Worm (Caenorhabditis elegans) whole organism, young adult: ENCODE results near the gene rpia-1.
A peak's percentile ranks its signal among the peaks of the same experiment; 100 is the strongest.

ENCODE experiments used
- B0019.2 ChIP-seq: fragments of 200-800 bp; sonication (Bioruptor generic); conservative IDR thresholded peaks from 2 replicates; pipeline ENCODE4 v1.3.6; 2022; ENCODE audit warnings: missing genetic modification reagents, missing genetic modification characterization, missing compliant biosample characterization
- B0035.1 ChIP-seq: sonication (generic microtip); optimal IDR thresholded peaks from 2 replicates; lab custom pipeline; 2016; ENCODE audit warnings: missing genetic modification characterization, mild to moderate bottlenecking, missing compliant biosample characterization, missing genotype, missing genetic modification reagents
- B0336.3 ChIP-seq: fragments of 200-800 bp; sonication (Bioruptor generic); IDR thresholded peaks from 2 replicates; pipeline ENCODE4 v1.3.6; 2022; ENCODE audit warnings: missing genetic modification characterization, missing compliant biosample characterization
- D2030.7 ChIP-seq: fragments of 200-800 bp; sonication (Bioruptor generic); IDR thresholded peaks from 2 replicates; pipeline ENCODE4 v1.3.6; 2022; ENCODE audit warnings: missing genetic modification reagents, missing genetic modification characterization, missing compliant biosample characterization
- F22D6.2 ChIP-seq: sonication (generic microtip); optimal IDR thresholded peaks from 2 replicates; lab custom pipeline; 2016; ENCODE audit warnings: mild to moderate bottlenecking, missing genetic modification characterization, missing compliant biosample characterization
- F23B12.7 ChIP-seq: sonication (generic microtip); optimal IDR thresholded peaks from 2 replicates; lab custom pipeline; 2017; ENCODE audit warnings: missing genetic modification characterization, mild to moderate bottlenecking, missing compliant biosample characterization, antibody characterized with exemption, moderate library complexity; ENCODE audit not compliant: insufficient read depth
- F33H1.4 ChIP-seq: fragments of 200-800 bp; sonication (Bioruptor generic); IDR thresholded peaks from 2 replicates; pipeline ENCODE4 v1.3.6; 2022; ENCODE audit warnings: missing genetic modification reagents, missing genetic modification characterization, missing compliant biosample characterization
- F37B4.10 ChIP-seq: fragments of 200-800 bp; sonication (Bioruptor generic); IDR thresholded peaks from 2 replicates; pipeline ENCODE4 v1.3.6; 2022; ENCODE audit warnings: missing genetic modification characterization, missing compliant biosample characterization
- F39B2.1 ChIP-seq: fragments of 200-800 bp; sonication (Bioruptor generic); IDR thresholded peaks from 2 replicates; pipeline ENCODE4 v1.3.6; 2022; ENCODE audit warnings: missing genetic modification reagents, missing genetic modification characterization, missing compliant biosample characterization
- F55B11.4 ChIP-seq: sonication (generic microtip); optimal IDR thresholded peaks from 2 replicates; lab custom pipeline; 2016; ENCODE audit warnings: missing compliant biosample characterization, missing genetic modification characterization, borderline replicate concordance; ENCODE audit not compliant: insufficient read depth
- K11D2.4 ChIP-seq: fragments of 200-800 bp; sonication (Bioruptor generic); IDR thresholded peaks from 2 replicates; pipeline ENCODE4 v1.3.6; 2022; ENCODE audit warnings: missing genetic modification reagents, missing genetic modification characterization, missing compliant biosample characterization
- K12H6.12 ChIP-seq: fragments of 200-800 bp; sonication (Bioruptor generic); optimal IDR thresholded peaks from 2 replicates; lab custom pipeline; 2018; ENCODE audit warnings: mild to moderate bottlenecking, missing genetic modification characterization, missing compliant biosample characterization
- T26A5.8 ChIP-seq: sonication (generic microtip); optimal IDR thresholded peaks from 2 replicates; lab custom pipeline; 2016; ENCODE audit warnings: missing genetic modification characterization, missing compliant biosample characterization
- Y53F4B.3 ChIP-seq: fragments of 200-800 bp; sonication (Bioruptor generic); IDR thresholded peaks from 2 replicates; pipeline ENCODE4 v1.3.6; 2022; ENCODE audit warnings: missing genetic modification reagents, missing genetic modification characterization, missing compliant biosample characterization
- Y53G8AR.9 ChIP-seq: fragments of 200-800 bp; sonication (Bioruptor generic); conservative IDR thresholded peaks from 2 replicates; pipeline ENCODE4 v1.3.6; 2022; ENCODE audit warnings: missing genetic modification reagents, missing genetic modification characterization, missing compliant biosample characterization
- Y79H2A.3 ChIP-seq: fragments of 200-800 bp; sonication (Bioruptor generic); conservative IDR thresholded peaks from 2 replicates; pipeline ENCODE4 v1.3.6; 2022; ENCODE audit warnings: missing genetic modification reagents, missing genetic modification characterization, missing compliant biosample characterization
- Y95B8A.8 ChIP-seq: fragments of 200-800 bp; sonication (Bioruptor generic); IDR thresholded peaks from 2 replicates; pipeline ENCODE4 v1.3.6; 2022; ENCODE audit warnings: missing genetic modification reagents, missing genetic modification characterization, missing compliant biosample characterization
- ZK185.1 ChIP-seq: sonication (generic microtip); optimal IDR thresholded peaks from 2 replicates; lab custom pipeline; 2016; ENCODE audit warnings: mild to moderate bottlenecking, missing genetic modification characterization, missing compliant biosample characterization; ENCODE audit not compliant: poor library complexity, severe bottlenecking
- akir-1 ChIP-seq: fragments of 200-800 bp; sonication (Bioruptor generic); optimal IDR thresholded peaks from 2 replicates; lab custom pipeline; 2018; ENCODE audit warnings: mild to moderate bottlenecking, missing genetic modification characterization, moderate library complexity, missing compliant biosample characterization
- ama-1 ChIP-seq, 3 experiments: fragments of 150-350 bp in 1 of 3; sonication (generic microtip) in 2 of 3; optimal IDR thresholded peaks; 2 replicates each; lab custom pipeline; 2014 to 2018; ENCODE audit warnings: missing biosample characterization in 2 of 3, missing genetic modification characterization in 2 of 3, missing genetic modification reagents in 2 of 3
- aptf-3 ChIP-seq: fragments of 200-800 bp; sonication (Bioruptor generic); IDR thresholded peaks from 2 replicates; pipeline ENCODE4 v1.3.6; 2022; ENCODE audit warnings: missing genetic modification characterization, missing compliant biosample characterization
- atf-7 ChIP-seq: sonication (generic microtip); optimal IDR thresholded peaks from 2 replicates; lab custom pipeline; 2017; ENCODE audit warnings: mild to moderate bottlenecking, missing genetic modification characterization, missing compliant biosample characterization
- bed-2 ChIP-seq: fragments of 200-800 bp; sonication (Bioruptor generic); IDR thresholded peaks from 2 replicates; pipeline ENCODE4 v1.3.6; 2022; ENCODE audit warnings: missing genetic modification reagents, missing genetic modification characterization, missing compliant biosample characterization
- ccch-3 ChIP-seq: fragments of 200-800 bp; sonication (Bioruptor generic); optimal IDR thresholded peaks from 2 replicates; lab custom pipeline; 2018; ENCODE audit warnings: mild to moderate bottlenecking, missing genetic modification characterization, missing compliant biosample characterization
- cebp-1 ChIP-seq, 2 experiments: fragments of 200-800 bp in 1 of 2; sonication (Bioruptor generic) in 1 of 2; sonication (generic microtip) in 1 of 2; IDR thresholded peaks in 1 of 2; optimal IDR thresholded peaks in 1 of 2; 2 replicates each; pipeline versions ENCODE4 v1.3.6 to Lab custom; 2017 to 2022; ENCODE audit warnings: missing compliant biosample characterization in 2 of 2, missing genetic modification characterization in 2 of 2, mild to moderate bottlenecking in 1 of 2, missing genetic modification reagents in 1 of 2, moderate library complexity in 1 of 2
- cebp-2 ChIP-seq: fragments of 200-800 bp; sonication (Bioruptor generic); IDR thresholded peaks from 2 replicates; pipeline ENCODE4 v1.3.6; 2022; ENCODE audit warnings: missing genetic modification characterization, missing compliant biosample characterization
- ceh-40 ChIP-seq: fragments of 200-800 bp; sonication (Bioruptor generic); IDR thresholded peaks from 2 replicates; pipeline ENCODE4 v1.3.6; 2022; ENCODE audit warnings: missing genetic modification characterization, missing compliant biosample characterization
- ceh-58 ChIP-seq: fragments of 200-800 bp; sonication (Bioruptor generic); IDR thresholded peaks from 2 replicates; pipeline ENCODE4 v1.3.6; 2022; ENCODE audit warnings: missing genetic modification characterization, missing compliant biosample characterization
- ceh-79 ChIP-seq: sonication (generic microtip); optimal IDR thresholded peaks from 2 replicates; lab custom pipeline; 2017; ENCODE audit warnings: mild to moderate bottlenecking, missing genetic modification characterization, missing compliant biosample characterization
- die-1 ChIP-seq: sonication (generic microtip); optimal IDR thresholded peaks from 2 replicates; lab custom pipeline; 2016; ENCODE audit warnings: missing genotype, mild to moderate bottlenecking, missing genetic modification characterization, missing compliant biosample characterization
- efl-1 ChIP-seq: fragments of 150-350 bp; optimal IDR thresholded peaks from 2 replicates; lab custom pipeline; 2014; ENCODE audit warnings: missing biosample characterization, missing genetic modification reagents, missing genetic modification characterization
- egrh-3 ChIP-seq: fragments of 200-800 bp; sonication (Bioruptor generic); IDR thresholded peaks from 2 replicates; pipeline ENCODE4 v1.3.6; 2022; ENCODE audit warnings: missing genetic modification reagents, missing genetic modification characterization, missing compliant biosample characterization
- hmg-1.2 ChIP-seq: fragments of 200-800 bp; sonication (Bioruptor generic); IDR thresholded peaks from 2 replicates; pipeline ENCODE4 v1.3.6; 2022; ENCODE audit warnings: missing genetic modification reagents, missing genetic modification characterization, missing compliant biosample characterization
- hmg-20 ChIP-seq: fragments of 200-800 bp; sonication (Bioruptor generic); IDR thresholded peaks from 2 replicates; pipeline ENCODE4 v1.3.6; 2022; ENCODE audit warnings: missing genetic modification reagents, missing genetic modification characterization, missing compliant biosample characterization
- let-526 ChIP-seq: fragments of 200-800 bp; sonication (Bioruptor generic); IDR thresholded peaks from 2 replicates; pipeline ENCODE4 v1.3.6; 2022; ENCODE audit warnings: missing genetic modification reagents, missing genetic modification characterization, missing compliant biosample characterization
- let-607 ChIP-seq, 2 experiments: fragments of 200-800 bp in 1 of 2; sonication (Bioruptor generic) in 1 of 2; sonication (generic microtip) in 1 of 2; optimal IDR thresholded peaks; 2 replicates each; lab custom pipeline; 2016 to 2018; ENCODE audit warnings: mild to moderate bottlenecking in 2 of 2, missing compliant biosample characterization in 2 of 2, missing genetic modification characterization in 2 of 2, moderate library complexity in 2 of 2, missing genotype in 1 of 2
- lin-35 ChIP-seq, 3 experiments: fragments of 150-350 bp in 2 of 3; sonication (generic microtip) in 1 of 3; optimal IDR thresholded peaks; 2 replicates each; lab custom pipeline; 2014 to 2018; ENCODE audit warnings: missing biosample characterization in 3 of 3, missing genetic modification characterization in 3 of 3, missing genetic modification reagents in 3 of 3
- lin-40 ChIP-seq: sonication (generic microtip); optimal IDR thresholded peaks from 2 replicates; lab custom pipeline; 2016; ENCODE audit warnings: missing genetic modification characterization, mild to moderate bottlenecking, missing compliant biosample characterization, missing genotype, missing genetic modification reagents
- lsy-27 ChIP-seq: sonication (generic microtip); optimal IDR thresholded peaks from 2 replicates; lab custom pipeline; 2017; ENCODE audit warnings: missing genetic modification characterization, mild to moderate bottlenecking, missing compliant biosample characterization, antibody characterized with exemption, missing genotype, borderline replicate concordance; ENCODE audit not compliant: insufficient read depth
- madf-10 ChIP-seq: sonication (generic microtip); optimal IDR thresholded peaks from 2 replicates; lab custom pipeline; 2016; ENCODE audit warnings: mild to moderate bottlenecking, missing genetic modification characterization, missing compliant biosample characterization
- mcd-1 ChIP-seq: fragments of 200-800 bp; sonication (Bioruptor generic); IDR thresholded peaks from 2 replicates; pipeline ENCODE4 v1.3.6; 2022; ENCODE audit warnings: missing genetic modification reagents, missing genetic modification characterization, missing compliant biosample characterization
- nfya-2 ChIP-seq: fragments of 200-800 bp; sonication (Bioruptor generic); IDR thresholded peaks from 2 replicates; pipeline ENCODE4 v1.3.6; 2022; ENCODE audit warnings: missing genetic modification reagents, missing genetic modification characterization, missing compliant biosample characterization
- nhr-80 ChIP-seq: sonication (generic microtip); optimal IDR thresholded peaks from 2 replicates; lab custom pipeline; 2016; ENCODE audit warnings: missing genetic modification characterization, missing compliant biosample characterization
- repo-1 ChIP-seq: sonication (generic microtip); optimal IDR thresholded peaks from 2 replicates; lab custom pipeline; 2017; ENCODE audit warnings: mild to moderate bottlenecking, missing genetic modification characterization, missing compliant biosample characterization
- sdz-38 ChIP-seq: sonication (generic microtip); optimal IDR thresholded peaks from 2 replicates; lab custom pipeline; 2016; ENCODE audit warnings: missing genotype, missing genetic modification characterization, missing compliant biosample characterization
- sea-2 ChIP-seq: fragments of 200-800 bp; sonication (Bioruptor generic); IDR thresholded peaks from 2 replicates; pipeline ENCODE4 v1.3.6; 2022; ENCODE audit warnings: missing genetic modification characterization, missing compliant biosample characterization
- tbx-9 ChIP-seq: sonication (generic microtip); optimal IDR thresholded peaks from 2 replicates; lab custom pipeline; 2016; ENCODE audit warnings: borderline replicate concordance, missing genetic modification characterization, inconsistent platforms, missing compliant biosample characterization
- unc-62 ChIP-seq: fragments of 150-350 bp; optimal IDR thresholded peaks from 2 replicates; lab custom pipeline; 2014; ENCODE audit warnings: missing biosample characterization, missing genetic modification reagents, missing genetic modification characterization
- ztf-26 ChIP-seq: sonication (generic microtip); optimal IDR thresholded peaks from 2 replicates; lab custom pipeline; 2017; ENCODE audit warnings: missing genetic modification characterization, missing compliant biosample characterization

rpia-1 gene

ce11 chrIII:7120477-7120876 lies 2.5 kb upstream of the rpia-1 start:
- TF ChIP-seq lsy-27 (tag; lab: Kevin White, UChicago) (no peak), egrh-3 (GFP tag; lab: Robert Waterston, UW) (no peak), ceh-58 (GFP tag; lab: Robert Waterston, UW) (no peak), ama-1 (optimal IDR thresholded peaks at IDR 0.05; lab: Kevin White, UChicago) (no peak), ama-1 (GFP tag; optimal IDR thresholded peaks at IDR 0.05; lab: Kevin White, UChicago) (no peak), ztf-26 (no peak), Y53G8AR.9 (0 out of 2 replicates have a peak, but pooled peaks have one; percentile 13), ceh-79 (tag; lab: Kevin White, UChicago) (no peak), F37B4.10 (GFP tag; lab: Robert Waterston, UW) (no peak), akir-1 (no peak), lin-40 (tag; lab: Kevin White, UChicago) (peak; percentile 29), F39B2.1 (GFP tag; lab: Robert Waterston, UW) (no peak), B0019.2 (GFP tag; lab: Robert Waterston, UW) (no peak), hmg-1.2 (GFP tag; lab: Robert Waterston, UW) (no peak), cebp-2 (no peak), F33H1.4 (GFP tag; lab: Robert Waterston, UW) (no peak), nfya-2 (GFP tag; lab: Robert Waterston, UW) (no peak), ceh-40 (GFP tag; lab: Robert Waterston, UW) (no peak), F23B12.7 (tag; lab: Kevin White, UChicago) (no peak), let-607 (tag; optimal IDR thresholded peaks at IDR 0.05; lab: Kevin White, UChicago) (peak in 1 of 2 experiments; percentile 35), ZK185.1 (tag; lab: Kevin White, UChicago) (no peak), mcd-1 (GFP tag; lab: Robert Waterston, UW) (no peak), F22D6.2 (tag; lab: Kevin White, UChicago) (no peak), repo-1 (tag; lab: Kevin White, UChicago) (peak; percentile 16), lin-35 (GFP tag; optimal IDR thresholded peaks at IDR 0.05; lab: Kevin White, UChicago) (no peak), D2030.7 (GFP tag; lab: Robert Waterston, UW) (no peak), K11D2.4 (no peak), K12H6.12 (no peak), Y53F4B.3 (no peak), B0336.3 (GFP tag; lab: Robert Waterston, UW) (no peak), atf-7 (tag; lab: Kevin White, UChicago) (peak; percentile 5), hmg-20 (GFP tag; lab: Robert Waterston, UW) (no peak), aptf-3 (GFP tag; lab: Robert Waterston, UW) (no peak), madf-10 (no peak), Y95B8A.8 (GFP tag; lab: Robert Waterston, UW) (no peak), bed-2 (GFP tag; lab: Robert Waterston, UW) (no peak), nhr-80 (peak; percentile 25), ccch-3 (GFP tag; lab: Kevin White, UChicago) (no peak), let-526 (GFP tag; lab: Robert Waterston, UW) (no peak), sdz-38 (tag; lab: Kevin White, UChicago) (no peak), sea-2 (no peak), die-1 (tag; lab: Kevin White, UChicago) (no peak), cebp-1 (GFP tag; IDR thresholded peaks at IDR 0.05; lab: Robert Waterston, UW) (no peak), cebp-1 (tag; optimal IDR thresholded peaks at IDR 0.05; lab: Kevin White, UChicago) (no peak), efl-1 (GFP tag; lab: Kevin White, UChicago) (no peak), tbx-9 (no peak), T26A5.8 (no peak), Y79H2A.3 (GFP tag; lab: Robert Waterston, UW) (no peak), B0035.1 (no peak), F55B11.4 (no peak), unc-62 (GFP tag; lab: Kevin White, UChicago) (no peak)
